Worm (Caenorhabditis elegans): ENCODE results near the gene R11G1.1.

R11G1.1 gene

ce11 chrX:3673584-3674108 is 14.4 kb downstream of the R11G1.1 start, which contains the start of gene ceh-63:
Gene ceh-63 (minus strand): TSS chrX:3674058.
- TF ChIP-seq pros-1 (tag; optimal IDR thresholded peaks at IDR 0.05) (no peak), hlh-15 (tag; optimal IDR thresholded peaks at IDR 0.05) (no peak), syd-9 (tag; optimal IDR thresholded peaks at IDR 0.05) (no peak), lin-11 (tag; optimal IDR thresholded peaks at IDR 0.05) (no peak), ceh-18 (tag; optimal IDR thresholded peaks at IDR 0.05) (no peak), ceh-6 (GFP tag; optimal IDR thresholded peaks at IDR 0.05) (no peak), hlh-6 (tag; optimal IDR thresholded peaks at IDR 0.05) (no peak), ceh-22 (tag; optimal IDR thresholded peaks at IDR 0.05) (no peak), gmeb-2 (tag; optimal IDR thresholded peaks at IDR 0.05) (no peak), odd-2 (tag; optimal IDR thresholded peaks at IDR 0.05) (no peak), unc-3 (GFP tag; conservative IDR thresholded peaks at IDR 0.05) (no peak), unc-3 (tag; optimal IDR thresholded peaks at IDR 0.05) (no peak), ahr-1 (tag; optimal IDR thresholded peaks at IDR 0.05) (no peak), rnt-1 (tag; optimal IDR thresholded peaks at IDR 0.05) (no peak), pag-3 (tag; optimal IDR thresholded peaks at IDR 0.05; ENCODE audit: borderline replicate concordance) (no peak), dmd-4 (tag; optimal IDR thresholded peaks at IDR 0.05; ENCODE audit: borderline replicate concordance) (no peak), fax-1 (tag; optimal IDR thresholded peaks at IDR 0.05) (no peak), ttx-3 (tag; optimal IDR thresholded peaks at IDR 0.05) (no peak), ceh-34 (tag; optimal IDR thresholded peaks at IDR 0.05) (no peak)

DNA sequence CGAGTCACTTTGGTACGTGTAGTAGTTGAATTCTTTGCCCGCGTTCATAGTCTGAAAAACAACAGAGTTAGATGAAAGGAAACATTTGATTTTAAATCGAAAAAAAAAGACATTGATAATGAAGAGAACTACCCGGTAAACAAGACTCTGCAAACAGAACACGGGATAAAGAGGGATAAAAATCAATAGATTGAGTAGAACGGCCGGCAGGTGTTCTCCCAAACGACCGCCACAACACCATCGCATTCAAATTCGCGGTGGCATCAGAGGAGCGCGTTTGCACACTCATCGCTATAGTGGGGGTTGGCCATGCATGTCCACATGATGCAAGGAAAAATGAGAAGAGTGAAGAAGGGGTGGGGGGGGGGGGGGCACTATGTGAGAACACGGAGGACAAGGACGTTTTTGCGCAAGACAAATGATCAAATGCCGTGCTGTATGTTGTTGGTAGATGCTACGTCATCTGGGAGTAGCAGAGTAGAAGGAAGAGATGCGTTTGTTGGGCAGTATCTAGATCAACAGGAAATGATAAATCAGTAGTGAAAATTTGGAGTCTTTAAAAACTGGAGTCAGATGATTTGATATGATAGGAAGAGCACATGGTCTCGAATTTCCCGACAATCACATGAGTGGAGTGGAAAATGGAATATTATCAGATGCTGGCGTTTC is 19.3 kb downstream of the R11G1.1 start, which contains the start of gene tag-52:
Gene tag-52, minus strand, starts transcription at position 51 of the 669 bp plus-strand sequence.
- no peak for TF ChIP-seq dmd-4 (tag; optimal IDR thresholded peaks at IDR 0.05; ENCODE audit: borderline replicate concordance)
- no peak for TF ChIP-seq T23F11.4 (GFP tag; optimal IDR thresholded peaks at IDR 0.05)
- TF ChIP-seq C38D4.7 (GFP tag; optimal IDR thresholded peaks at IDR 0.05) = peak; percentile 17
- TF ChIP-seq mec-3 (tag; optimal IDR thresholded peaks at IDR 0.05; ENCODE audit: borderline replicate concordance) = no peak
- no peak for TF ChIP-seq pha-2 (tag; optimal IDR thresholded peaks at IDR 0.05)
- no peak for TF ChIP-seq hlh-8 (tag; optimal IDR thresholded peaks at IDR 0.05)
- peak; percentile 79 for TF ChIP-seq ceh-19 (GFP tag; optimal IDR thresholded peaks at IDR 0.05)
- TF ChIP-seq elt-2 (tag; optimal IDR thresholded peaks at IDR 0.05) = peak; percentile 40
- no peak for TF ChIP-seq npax-4 (tag; optimal IDR thresholded peaks at IDR 0.05)
- TF ChIP-seq sdc-2 (tag; optimal IDR thresholded peaks at IDR 0.05) = peak; percentile 13
- no peak for TF ChIP-seq ceh-45 (GFP tag; IDR thresholded peaks at IDR 0.05)
- no peak for TF ChIP-seq ref-2 (tag; optimal IDR thresholded peaks at IDR 0.05)
- TF ChIP-seq ceh-31 (tag; optimal IDR thresholded peaks at IDR 0.05) = peak; percentile 20
- TF ChIP-seq gmeb-2 (tag; optimal IDR thresholded peaks at IDR 0.05) = no peak
- no peak for TF ChIP-seq elt-4 (tag; optimal IDR thresholded peaks at IDR 0.05)
- TF ChIP-seq ztf-16 (tag; optimal IDR thresholded peaks at IDR 0.05) = no peak
- no peak for TF ChIP-seq ceh-22 (tag; optimal IDR thresholded peaks at IDR 0.05)
- TF ChIP-seq hlh-6 (tag; optimal IDR thresholded peaks at IDR 0.05) = no peak
- no peak for TF ChIP-seq unc-3 (GFP tag; conservative IDR thresholded peaks at IDR 0.05)
- no peak for TF ChIP-seq unc-3 (tag; optimal IDR thresholded peaks at IDR 0.05)
- peak; percentile 33 for TF ChIP-seq tbx-2 (tag; optimal IDR thresholded peaks at IDR 0.05)
- no peak for TF ChIP-seq ama-1 (optimal IDR thresholded peaks at IDR 0.05)
- no peak for TF ChIP-seq ceh-18 (tag; optimal IDR thresholded peaks at IDR 0.05)
- TF ChIP-seq ceh-2 (tag; optimal IDR thresholded peaks at IDR 0.05) = no peak
- peak; percentile 39 for TF ChIP-seq hlh-30 (tag; optimal IDR thresholded peaks at IDR 0.05; ENCODE audit: insufficient read depth)

- TF ChIP-seq elt-2 (tag; optimal IDR thresholded peaks at IDR 0.05) = peak; percentile 23
- no peak for TF ChIP-seq C38D4.7 (GFP tag; optimal IDR thresholded peaks at IDR 0.05)
- TF ChIP-seq ets-4 (tag; optimal IDR thresholded peaks at IDR 0.05) = no peak
- peak; percentile 17 for TF ChIP-seq unc-55 (GFP tag; optimal IDR thresholded peaks at IDR 0.05)
- TF ChIP-seq ceh-9 (tag; optimal IDR thresholded peaks at IDR 0.05) = no peak
These were observed 21.4 kb downstream of the R11G1.1 start, which contains the start of gene tsp-17 for ce11 chrX:3680544-3681214. Gene tsp-17 (plus strand): TSS chrX:3681164.
